Fruit fly (Drosophila melanogaster) whole organism, embryonic: ENCODE measurements around the gene CG12995.

Experiments
- ATbp ChIP-seq: fragments of 200-800 bp; sonication (Bioruptor generic); optimal IDR thresholded peaks from 2 replicates; lab custom pipeline; 2017; ENCODE audit warnings: missing biosample characterization, mild to moderate bottlenecking, missing genetic modification characterization, missing genetic modification reagents
- Atf-2 ChIP-seq: fragments of 200-800 bp; sonication (Bioruptor generic); optimal IDR thresholded peaks from 2 replicates; lab custom pipeline; 2016; ENCODE audit warnings: missing biosample characterization, missing genetic modification characterization
- Atf6 ChIP-seq: fragments of 200-800 bp; sonication (Bioruptor generic); IDR thresholded peaks from 2 replicates; pipeline ENCODE4 v1.3.6; 2022; ENCODE audit warnings: missing biosample characterization, missing genetic modification characterization
- Awh ChIP-seq: fragments of 200-800 bp; sonication (Bioruptor generic); IDR thresholded peaks from 2 replicates; pipeline ENCODE4, ENCODE4 v1.3.6; 2022; ENCODE audit warnings: missing biosample characterization, missing genetic modification characterization
- CG10209 ChIP-seq: fragments of 200-800 bp; sonication (Bioruptor generic); optimal IDR thresholded peaks from 3 replicates; lab custom pipeline; 2017; ENCODE audit warnings: missing biosample characterization, mild to moderate bottlenecking, missing genetic modification characterization, missing genetic modification reagents
- CG11398 ChIP-seq: fragments of 200-800 bp; sonication (Bioruptor generic); optimal IDR thresholded peaks from 2 replicates; lab custom pipeline; 2016; ENCODE audit warnings: missing biosample characterization, missing genetic modification characterization
- CG13894 ChIP-seq: fragments of 200-800 bp; sonication (Bioruptor generic); optimal IDR thresholded peaks from 3 replicates; lab custom pipeline; 2018; ENCODE audit warnings: missing biosample characterization, mild to moderate bottlenecking, missing genetic modification characterization, moderate library complexity
- CG1792 ChIP-seq: fragments of 200-800 bp; sonication (Bioruptor generic); optimal IDR thresholded peaks from 2 replicates; lab custom pipeline; 2016; ENCODE audit warnings: missing biosample characterization, missing genetic modification characterization
- CG2889 ChIP-seq: fragments of 200-800 bp; sonication (Bioruptor generic); IDR thresholded peaks from 3 replicates; pipeline ENCODE4 v1.3.6; 2022; ENCODE audit warnings: missing biosample characterization, missing genetic modification characterization
- CG30403 ChIP-seq: fragments of 200-800 bp; sonication (Bioruptor generic); optimal IDR thresholded peaks from 3 replicates; lab custom pipeline; 2016; ENCODE audit warnings: missing biosample characterization, missing genetic modification characterization
- CG31365 ChIP-seq: fragments of 200-800 bp; sonication (Bioruptor generic); optimal IDR thresholded peaks from 2 replicates; lab custom pipeline; 2018; ENCODE audit warnings: missing biosample characterization, mild to moderate bottlenecking, missing genetic modification characterization
- CG32772 ChIP-seq: fragments of 200-800 bp; sonication (Bioruptor generic); IDR thresholded peaks from 2 replicates; pipeline ENCODE4 v1.3.6; 2022; ENCODE audit warnings: missing biosample characterization, missing genetic modification characterization
- CG3726 ChIP-seq: fragments of 200-800 bp; sonication (Bioruptor generic); IDR thresholded peaks from 3 replicates; pipeline ENCODE4, ENCODE4 v1.3.6; 2022; ENCODE audit warnings: missing biosample characterization, missing genetic modification characterization
- CG43689 ChIP-seq: fragments of 200-800 bp; sonication (Bioruptor generic); IDR thresholded peaks from 2 replicates; pipeline ENCODE4 v1.3.6; 2022; ENCODE audit warnings: missing biosample characterization, missing genetic modification characterization
- CG6175 ChIP-seq: fragments of 200-800 bp; sonication (Bioruptor generic); IDR thresholded peaks from 3 replicates; pipeline ENCODE4 v1.3.6; 2022; ENCODE audit warnings: missing biosample characterization, missing genetic modification characterization
- CG6272 ChIP-seq: fragments of 200-800 bp; sonication (Bioruptor generic); IDR thresholded peaks from 2 replicates; pipeline ENCODE4 v1.3.6; 2022; ENCODE audit warnings: missing biosample characterization, missing genetic modification characterization
- CG6854 ChIP-seq: fragments of 200-800 bp; sonication (Bioruptor generic); optimal IDR thresholded peaks from 3 replicates; lab custom pipeline; 2017; ENCODE audit warnings: missing biosample characterization, mild to moderate bottlenecking, missing genetic modification characterization
- CG7372 ChIP-seq: fragments of 200-800 bp; sonication (Bioruptor generic); IDR thresholded peaks from 2 replicates; pipeline ENCODE4 v1.3.6; 2022; ENCODE audit warnings: missing biosample characterization, missing genetic modification characterization
- CG8089 ChIP-seq: fragments of 200-800 bp; sonication (Bioruptor generic); optimal IDR thresholded peaks from 3 replicates; lab custom pipeline; 2016; ENCODE audit warnings: missing biosample characterization, missing genetic modification characterization
- CG9817 ChIP-seq: fragments of 200-800 bp; sonication (Bioruptor generic); optimal IDR thresholded peaks from 2 replicates; lab custom pipeline; 2018; ENCODE audit warnings: missing biosample characterization, mild to moderate bottlenecking, missing genetic modification characterization, moderate library complexity
- Chrac-16 ChIP-seq: fragments of 200-800 bp; sonication (Bioruptor generic); optimal IDR thresholded peaks from 3 replicates; lab custom pipeline; 2016; ENCODE audit warnings: missing biosample characterization, missing genetic modification characterization
- Ets65A ChIP-seq: fragments of 200-800 bp; sonication (Bioruptor generic); peaks from one replicate; lab custom pipeline; 2016; ENCODE audit warnings: missing biosample characterization, missing genetic modification characterization
- Hr39 ChIP-seq: fragments of >200 bp; optimal IDR thresholded peaks from 2 replicates; lab custom pipeline; 2017
- MESR4 ChIP-seq: fragments of 200-800 bp; sonication (Bioruptor generic); optimal IDR thresholded peaks from 2 replicates; lab custom pipeline; 2018; ENCODE audit warnings: missing biosample characterization, mild to moderate bottlenecking, missing genetic modification characterization, moderate library complexity
- Med ChIP-seq: fragments of 200-800 bp; sonication (Bioruptor generic); peaks from one replicate; lab custom pipeline; 2016; ENCODE audit warnings: missing biosample characterization, missing genetic modification characterization, mild to moderate bottlenecking, inconsistent platforms, moderate library complexity
- NK7.1 ChIP-seq: fragments of 200-800 bp; sonication (Bioruptor generic); optimal IDR thresholded peaks from 3 replicates; lab custom pipeline; 2016; ENCODE audit warnings: missing biosample characterization, missing genetic modification characterization
- Nf-YA ChIP-seq: fragments of 200-800 bp; sonication (Bioruptor generic); IDR thresholded peaks from 2 replicates; pipeline ENCODE4 v1.3.6; 2022; ENCODE audit warnings: missing biosample characterization, missing genetic modification characterization
- Sry-δ ChIP-seq: fragments of 200-800 bp; sonication (Bioruptor generic); optimal IDR thresholded peaks from 2 replicates; lab custom pipeline; 2016; ENCODE audit warnings: missing biosample characterization, missing genetic modification characterization
- TFAM ChIP-seq: fragments of 200-800 bp; sonication (Bioruptor generic); optimal IDR thresholded peaks from 2 replicates; lab custom pipeline; 2017; ENCODE audit warnings: missing biosample characterization, missing genetic modification characterization, inconsistent platforms
- al ChIP-seq: fragments of 200-800 bp; sonication (Bioruptor generic); IDR thresholded peaks from 2 replicates; pipeline ENCODE4 v1.3.6; 2022; ENCODE audit warnings: missing biosample characterization, missing genetic modification characterization
- bcd ChIP-seq: fragments of 200-800 bp; sonication (Bioruptor generic); optimal IDR thresholded peaks from 2 replicates; lab custom pipeline; 2017; ENCODE audit warnings: missing biosample characterization, mild to moderate bottlenecking, missing genetic modification characterization
- cato ChIP-seq: fragments of 200-800 bp; sonication (Bioruptor generic); optimal IDR thresholded peaks from 2 replicates; lab custom pipeline; 2016; ENCODE audit warnings: missing biosample characterization, missing genetic modification characterization, borderline replicate concordance
- chinmo ChIP-seq: fragments of 200-800 bp; sonication (Bioruptor generic); IDR thresholded peaks from 4 replicates; pipeline ENCODE4 v1.3.6; 2022; ENCODE audit warnings: missing biosample characterization, missing genetic modification characterization; ENCODE audit not compliant: partially characterized antibody
- chm ChIP-seq: fragments of 200-800 bp; sonication (Bioruptor generic); IDR thresholded peaks from 2 replicates; pipeline ENCODE4 v1.3.6; 2022; ENCODE audit warnings: missing biosample characterization, missing genetic modification characterization
- dm ChIP-seq: fragments of 200-800 bp; sonication (Bioruptor generic); optimal IDR thresholded peaks from 3 replicates; lab custom pipeline; 2016; ENCODE audit warnings: missing biosample characterization, missing genetic modification characterization
- dmrt11E ChIP-seq: fragments of 200-800 bp; sonication (Bioruptor generic); optimal IDR thresholded peaks from 3 replicates; lab custom pipeline; 2018; ENCODE audit warnings: missing biosample characterization, mild to moderate bottlenecking, missing genetic modification characterization, moderate library complexity
- fru ChIP-seq: fragments of >200 bp; optimal IDR thresholded peaks from 2 replicates; lab custom pipeline; 2017
- fu2 ChIP-seq: fragments of 200-800 bp; sonication (Bioruptor generic); optimal IDR thresholded peaks from 2 replicates; lab custom pipeline; 2016; ENCODE audit warnings: missing biosample characterization, missing genetic modification characterization
- gro ChIP-seq: fragments of 200-800 bp; sonication (Bioruptor generic); optimal IDR thresholded peaks from 2 replicates; lab custom pipeline; 2016; ENCODE audit warnings: missing biosample characterization, missing genetic modification characterization
- kah ChIP-seq: fragments of 200-800 bp; sonication (Bioruptor generic); optimal IDR thresholded peaks from 2 replicates; lab custom pipeline; 2018; ENCODE audit warnings: missing biosample characterization, mild to moderate bottlenecking, missing genetic modification characterization
- nom ChIP-seq: fragments of 200-800 bp; sonication (Bioruptor generic); optimal IDR thresholded peaks from 2 replicates; lab custom pipeline; 2017; ENCODE audit warnings: missing biosample characterization, missing genetic modification characterization, mild to moderate bottlenecking, moderate library complexity, missing genetic modification reagents
- onecut ChIP-seq: fragments of 200-800 bp; sonication (Bioruptor generic); IDR thresholded peaks from 2 replicates; pipeline ENCODE4 v1.3.6; 2022; ENCODE audit warnings: missing biosample characterization, missing genetic modification characterization
- ranshi ChIP-seq: fragments of 200-800 bp; sonication (Bioruptor generic); IDR thresholded peaks from 2 replicates; pipeline ENCODE4 v1.3.6; 2022; ENCODE audit warnings: missing biosample characterization, missing genetic modification characterization
- sd ChIP-seq: fragments of 200-800 bp; sonication (Bioruptor generic); optimal IDR thresholded peaks from 3 replicates; lab custom pipeline; 2018; ENCODE audit warnings: missing biosample characterization, mild to moderate bottlenecking, missing genetic modification characterization, moderate library complexity

Gene CG12995

dm6 chrX:17226681-17227019 lies 16.9 kb upstream of the CG12995 start, which contains the start of gene CG10598 (continued):
- peak; percentile 5 for TF ChIP-seq bcd (GFP tag; lab: Kevin White, UChicago)
- TF ChIP-seq MESR4 (GFP tag; lab: Kevin White, UChicago), result no peak
- TF ChIP-seq Nf-YA, result no peak
- TF ChIP-seq fru, result no peak
- TF ChIP-seq al (GFP tag; lab: Robert Waterston, UW), result 0 out of 2 replicates have a peak, but pooled peaks have one; percentile 25
- TF ChIP-seq CG30403 (GFP tag; lab: Kevin White, UChicago), result peak; percentile 39
- TF ChIP-seq CG10209 (GFP tag; lab: Kevin White, UChicago), result peak; percentile 3
- TF ChIP-seq CG2889, result no peak
- no peak for TF ChIP-seq chm
- 0 out of 2 replicates have a peak, but pooled peaks have one; percentile 15 for TF ChIP-seq CG32772
- no peak for TF ChIP-seq CG43689 (GFP tag; lab: Robert Waterston, UW)
- TF ChIP-seq Atf-2 (GFP tag; lab: Kevin White, UChicago), result no peak
- TF ChIP-seq, all 482 proteins: peak for 36

dm6 chrX:17225972-17226680 lies 16.3 kb upstream of the CG12995 start:
- TF ChIP-seq fu2 (no peak), chinmo (GFP tag; lab: Robert Waterston, UW) (peak; percentile 54; the same call in 1 of the 4 replicates), Med (GFP tag; lab: Kevin White, UChicago) (peak; percentile 56), Awh (peak; percentile 75; the same call in 1 of the 2 replicates), dmrt11E (tag; lab: Kevin White, UChicago) (no peak), CG3726 (GFP tag; lab: Robert Waterston, UW) (no peak), sd (tag; lab: Kevin White, UChicago) (no peak), Ets65A (GFP tag; lab: Kevin White, UChicago) (peak; percentile 72), kah (no peak), onecut (peak; percentile 34; the same call in 1 of the 2 replicates), ATbp (GFP tag; lab: Kevin White, UChicago) (no peak), CG1792 (GFP tag; lab: Kevin White, UChicago) (no peak), CG31365 (no peak), MESR4 (GFP tag; lab: Kevin White, UChicago) (no peak), CG6175 (peak; percentile 26; the same call in 1 of the 3 replicates), CG2889 (no peak), CG13894 (tag; lab: Kevin White, UChicago) (peak; percentile 29), Sry-δ (GFP tag; lab: Kevin White, UChicago) (no peak), NK7.1 (GFP tag; lab: Kevin White, UChicago) (no peak), CG6854 (GFP tag; lab: Kevin White, UChicago) (no peak), cato (no peak)

dm6 chrX:17223715-17224114 lies 13.9 kb upstream of the CG12995 start, which contains the start of gene CG34327:
Gene CG34327 (minus strand): TSS chrX:17223815.
- no peak for TF ChIP-seq CG1792 (GFP tag; lab: Kevin White, UChicago)
- no peak for TF ChIP-seq Hr39
- TF ChIP-seq dm, result no peak
- TF ChIP-seq nom (GFP tag; lab: Kevin White, UChicago), result no peak
- TF ChIP-seq CG6175, result no peak
- no peak for TF ChIP-seq gro (GFP tag; lab: Kevin White, UChicago)

dm6 chrX:17221142-17221541 lies 11.3 kb upstream of the CG12995 start, which contains the start of gene CG5172:
Gene CG5172 (plus strand): TSS chrX:17221442.
- no peak for TF ChIP-seq ranshi (GFP tag; lab: Robert Waterston, UW)
- TF ChIP-seq CG9817 (tag; lab: Kevin White, UChicago), result no peak
- TF ChIP-seq CG6272, result no peak
- no peak for TF ChIP-seq CG8089 (GFP tag; lab: Kevin White, UChicago)
- TF ChIP-seq TFAM (GFP tag; lab: Kevin White, UChicago), result no peak
- no peak for TF ChIP-seq Atf6 (GFP tag; lab: Robert Waterston, UW)
- TF ChIP-seq CG11398 (GFP tag; lab: Kevin White, UChicago), result no peak
- TF ChIP-seq CG7372 (GFP tag; lab: Robert Waterston, UW), result peak; percentile 73
- TF ChIP-seq Chrac-16 (GFP tag; lab: Kevin White, UChicago), result no peak
